Worm (Caenorhabditis elegans): ENCODE results near the gene W06B4.2.

The W06B4.2 gene

ce11 chrII:4474005-4474655, 6.2 kb downstream of the W06B4.2 start (continued):
- TF ChIP-seq akir-1 (GFP tag; optimal IDR thresholded peaks at IDR 0.05) (no peak), xnd-1 (tag; optimal IDR thresholded peaks at IDR 0.05) (peak; percentile 65), ztf-28 (GFP tag; IDR thresholded peaks at IDR 0.05) (no peak), F23B12.7 (tag; optimal IDR thresholded peaks at IDR 0.05; ENCODE audit: insufficient read depth) (no peak), hlh-12 (tag; optimal IDR thresholded peaks at IDR 0.05) (no peak), lin-54 (GFP tag; optimal IDR thresholded peaks at IDR 0.05) (peak; percentile 39), nhr-179 (tag; optimal IDR thresholded peaks at IDR 0.05) (no peak), madf-8 (GFP tag; conservative IDR thresholded peaks at IDR 0.05) (peak; percentile 75), F37B4.10 (GFP tag; IDR thresholded peaks at IDR 0.05) (no peak), rec-8 (tag; optimal IDR thresholded peaks at IDR 0.05) (no peak), egl-18 (GFP tag; IDR thresholded peaks at IDR 0.05) (no peak), gei-17 (GFP tag; optimal IDR thresholded peaks at IDR 0.05) (no peak), D2030.7 (GFP tag; IDR thresholded peaks at IDR 0.05) (no peak), fkh-3 (tag; optimal IDR thresholded peaks at IDR 0.05) (no peak), snpc-1.3 (tag; optimal IDR thresholded peaks at IDR 0.05; ENCODE audit: insufficient read depth) (no peak)

ce11 chrII:4478303-4478702, 10.3 kb downstream of the W06B4.2 start, which contains the start of gene T05C1.1:
Gene T05C1.1 (plus strand): TSS chrII:4478603.
- TF ChIP-seq lir-1 (GFP tag; conservative IDR thresholded peaks at IDR 0.05) (no peak), C17E4.6 (GFP tag; IDR thresholded peaks at IDR 0.05) (no peak), nhr-179 (tag; optimal IDR thresholded peaks at IDR 0.05) (no peak), nfya-1 (tag; optimal IDR thresholded peaks at IDR 0.05; ENCODE audit: borderline replicate concordance, insufficient read depth) (no peak), hlh-12 (tag; optimal IDR thresholded peaks at IDR 0.05) (no peak), F33H1.4 (GFP tag; IDR thresholded peaks at IDR 0.05) (no peak), repo-1 (tag; optimal IDR thresholded peaks at IDR 0.05) (no peak), snpc-4 (GFP tag; optimal IDR thresholded peaks at IDR 0.05) (no peak), snpc-4 (tag; optimal IDR thresholded peaks at IDR 0.05) (no peak), madf-6 (GFP tag; IDR thresholded peaks at IDR 0.05) (no peak), efl-1 (GFP tag; optimal IDR thresholded peaks at IDR 0.05) (no peak), madf-3 (GFP tag; IDR thresholded peaks at IDR 0.05) (no peak), mxl-1 (tag; optimal IDR thresholded peaks at IDR 0.05) (no peak), T07F8.4 (tag; optimal IDR thresholded peaks at IDR 0.05) (no peak), bed-1 (GFP tag; IDR thresholded peaks at IDR 0.05) (no peak), aptf-2 (GFP tag; conservative IDR thresholded peaks at IDR 0.05) (no peak), B0336.3 (GFP tag; IDR thresholded peaks at IDR 0.05) (no peak)

- TF ChIP-seq madf-3 (GFP tag; IDR thresholded peaks at IDR 0.05) (no peak), F23B12.7 (tag; optimal IDR thresholded peaks at IDR 0.05; ENCODE audit: insufficient read depth) (no peak), B0261.1 (tag; optimal IDR thresholded peaks at IDR 0.05) (no peak), athp-1 (tag; optimal IDR thresholded peaks at IDR 0.05) (no peak), efl-1 (GFP tag; optimal IDR thresholded peaks at IDR 0.05) (no peak), ceh-58 (GFP tag; IDR thresholded peaks at IDR 0.05) (no peak), B0019.2 (GFP tag; conservative IDR thresholded peaks at IDR 0.05) (no peak), hrde-1 (tag; optimal IDR thresholded peaks at IDR 0.05; ENCODE audit: borderline replicate concordance) (no peak), attf-6 (GFP tag; IDR thresholded peaks at IDR 0.05) (no peak), lsy-27 (tag; optimal IDR thresholded peaks at IDR 0.05; ENCODE audit: borderline replicate concordance, insufficient read depth) (no peak), lin-26 (GFP tag; IDR thresholded peaks at IDR 0.05) (no peak), cebp-1 (GFP tag; IDR thresholded peaks at IDR 0.05) (no peak), cebp-1 (tag; optimal IDR thresholded peaks at IDR 0.05) (no peak), hmg-1.2 (GFP tag; IDR thresholded peaks at IDR 0.05) (no peak), attf-5 (GFP tag; optimal IDR thresholded peaks at IDR 0.05) (no peak), ets-4 (GFP tag; optimal IDR thresholded peaks at IDR 0.05) (no peak), ztf-26 (tag; optimal IDR thresholded peaks at IDR 0.05) (no peak), dpff-1 (tag; optimal IDR thresholded peaks at IDR 0.05) (no peak)
These were observed 14.1 kb downstream of the W06B4.2 start, which contains the start of gene T05C1.2 for ce11 chrII:4482021-4482420. Gene T05C1.2 (minus strand): TSS chrII:4482121.

Measured in whole organism, young adult.